Fruit fly (Drosophila melanogaster) whole organism, wandering third instar larva: ENCODE data around the gene CG43737.

ENCODE experiments used
- Abd-B ChIP-seq: fragments of >200 bp; optimal IDR thresholded peaks from 2 replicates; lab custom pipeline; 2017; ENCODE audit warnings: missing biosample characterization, missing genetic modification characterization
- CG32264 ChIP-seq: fragments of 200-800 bp; sonication (Bioruptor generic); optimal IDR thresholded peaks from 2 replicates; lab custom pipeline; 2016; ENCODE audit warnings: missing biosample characterization, missing genetic modification characterization
- Hr78 ChIP-seq: fragments of >200 bp; optimal IDR thresholded peaks from 2 replicates; lab custom pipeline; 2017; ENCODE audit warnings: missing biosample characterization, missing genetic modification characterization
- Mio ChIP-seq: sonication (Bioruptor generic); optimal IDR thresholded peaks from 2 replicates; lab custom pipeline; 2016; ENCODE audit warnings: missing biosample characterization, missing genetic modification characterization
- OdsH ChIP-seq: fragments of 200-800 bp; sonication (Bioruptor generic); optimal IDR thresholded peaks from 2 replicates; lab custom pipeline; 2016; ENCODE audit warnings: missing biosample characterization, mild to moderate bottlenecking, missing genetic modification characterization
- Sp1 ChIP-seq: fragments of 200-800 bp; sonication (Bioruptor generic); optimal IDR thresholded peaks from 3 replicates; lab custom pipeline; 2019; ENCODE audit warnings: missing biosample characterization, mild to moderate bottlenecking, missing genetic modification characterization, moderate library complexity
- foxo ChIP-seq, 2 experiments: fragments of 200-800 bp; sonication (Bioruptor generic); optimal IDR thresholded peaks; 2 replicates in 1 of 2; 3 replicates in 1 of 2; lab custom pipeline; 2016 to 2017; ENCODE audit warnings: missing biosample characterization in 2 of 2, missing genetic modification characterization in 2 of 2
- h ChIP-seq: fragments of 200-800 bp; sonication (Bioruptor generic); optimal IDR thresholded peaks from 3 replicates; lab custom pipeline; 2016; ENCODE audit warnings: missing biosample characterization, mild to moderate bottlenecking, missing genetic modification characterization
- jim ChIP-seq: fragments of 175-275, 200-325 bp; sonication (Bioruptor generic); optimal IDR thresholded peaks from 2 replicates; lab custom pipeline; 2016; ENCODE audit warnings: missing biosample characterization, mild to moderate bottlenecking, missing genetic modification characterization
- lola ChIP-seq: fragments of >200 bp; optimal IDR thresholded peaks from 2 replicates; lab custom pipeline; 2017; ENCODE audit warnings: missing biosample characterization, missing genetic modification characterization
- pan ChIP-seq: fragments of >200 bp; optimal IDR thresholded peaks from 2 replicates; lab custom pipeline; 2017
- psq ChIP-seq: fragments of 200-800 bp; sonication (Bioruptor generic); optimal IDR thresholded peaks from 3 replicates; lab custom pipeline; 2017; ENCODE audit warnings: missing biosample characterization, mild to moderate bottlenecking, missing genetic modification characterization, moderate library complexity
- sage ChIP-seq: fragments of 200-800 bp; sonication (Bioruptor generic); optimal IDR thresholded peaks from 2 replicates; lab custom pipeline; 2016; ENCODE audit warnings: missing biosample characterization, mild to moderate bottlenecking, missing genetic modification characterization
- usp ChIP-seq: fragments of >200 bp; optimal IDR thresholded peaks from 2 replicates; lab custom pipeline; 2017; ENCODE audit warnings: missing biosample characterization, missing genetic modification characterization

DNA sequence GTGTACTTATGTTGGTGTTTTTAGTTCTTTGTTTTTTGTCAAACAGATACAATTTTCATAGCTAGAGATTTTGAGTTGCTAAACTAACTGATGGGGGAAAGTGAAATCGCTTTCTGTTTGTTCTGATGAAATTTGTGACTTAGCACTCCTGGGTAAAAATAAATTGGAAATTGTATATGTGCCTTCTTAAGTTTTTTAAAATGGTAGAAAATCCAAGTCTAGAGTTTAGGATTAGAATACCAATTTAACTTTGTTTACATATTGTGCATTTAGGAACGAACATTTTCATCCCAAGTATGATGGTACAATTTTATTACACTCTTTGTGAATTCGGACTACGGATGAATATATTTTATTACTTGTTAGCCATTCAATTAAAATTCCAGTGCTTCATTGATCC, 54.5 kb downstream of the CG43737 start, which contains the start of gene CG9101:
- no peak for TF ChIP-seq h (GFP tag; lab: Kevin White, UChicago)
- no peak for TF ChIP-seq Abd-B (GFP tag; lab: Kevin White, UChicago)
- no peak for TF ChIP-seq usp (GFP tag; lab: Kevin White, UChicago)
- TF ChIP-seq psq (GFP tag; lab: Kevin White, UChicago): no peak
- TF ChIP-seq CG32264 (GFP tag; lab: Kevin White, UChicago): no peak
- no peak for TF ChIP-seq Sp1 (GFP tag; lab: Kevin White, UChicago)
- no peak for TF ChIP-seq OdsH
- TF ChIP-seq pan (lab: Kevin White, UChicago): no peak
- TF ChIP-seq lola (GFP tag; lab: Kevin White, UChicago): no peak
- TF ChIP-seq jim (GFP tag; lab: Kevin White, UChicago): no peak
- TF ChIP-seq Mio (GFP tag; lab: Kevin White, UChicago): no peak
- no peak for TF ChIP-seq Hr78
- TF ChIP-seq foxo (GFP tag; optimal IDR thresholded peaks at IDR 0.05; lab: Kevin White, UChicago): no peak
- no peak for TF ChIP-seq sage (GFP tag; lab: Kevin White, UChicago)
